Worm (Caenorhabditis elegans) whole organism, L4 larva: Measurements from ENCODE around the gene C05G5.5.

ENCODE experiments used
- D1046.2 ChIP-seq: fragments of 200-800 bp; sonication (Bioruptor generic); IDR thresholded peaks from 2 replicates; pipeline ENCODE4 v1.3.6; 2022; ENCODE audit warnings: missing genetic modification characterization, missing compliant biosample characterization
- F26F4.8 ChIP-seq: fragments of 200-800 bp; sonication (Bioruptor generic); conservative IDR thresholded peaks from 2 replicates; pipeline ENCODE4 v1.3.6; 2022; ENCODE audit warnings: missing genetic modification characterization, missing compliant biosample characterization
- F49E8.2 ChIP-seq: sonication (generic microtip); optimal IDR thresholded peaks from 2 replicates; lab custom pipeline; 2016; ENCODE audit warnings: missing compliant biosample characterization, mild to moderate bottlenecking, missing genetic modification characterization, borderline replicate concordance
- R02D3.7 ChIP-seq: fragments of 150-350 bp; sonication (generic microtip); optimal IDR thresholded peaks from 3 replicates; lab custom pipeline; 2014; ENCODE audit warnings: missing biosample characterization, missing genetic modification characterization
- T20F7.1 ChIP-seq: fragments of 200-800 bp; sonication (Bioruptor generic); optimal IDR thresholded peaks from 2 replicates; lab custom pipeline; 2018; ENCODE audit warnings: mild to moderate bottlenecking, missing genetic modification characterization, missing compliant biosample characterization
- T26A8.4 ChIP-seq: fragments of 200-800 bp; sonication (Bioruptor generic); IDR thresholded peaks from 2 replicates; pipeline ENCODE4 v1.3.6; 2022; ENCODE audit warnings: missing genetic modification characterization, missing compliant biosample characterization
- Y105C5A.15 ChIP-seq: fragments of 200-800 bp; sonication (Bioruptor generic); IDR thresholded peaks from 2 replicates; pipeline ENCODE4 v1.3.6; 2022; ENCODE audit warnings: missing genetic modification characterization, missing compliant biosample characterization
- ZK546.5 ChIP-seq, 2 experiments: sonication (generic microtip); optimal IDR thresholded peaks; 2 replicates each; lab custom pipeline; 2017; ENCODE audit warnings: missing biosample characterization in 2 of 2, missing genetic modification characterization in 2 of 2
- aly-2 ChIP-seq: sonication (generic microtip); optimal IDR thresholded peaks from 2 replicates; lab custom pipeline; 2018; ENCODE audit warnings: missing biosample characterization, missing genetic modification characterization
- ama-1 ChIP-seq: fragments of 150-350 bp; optimal IDR thresholded peaks from 2 replicates; lab custom pipeline; 2014; ENCODE audit warnings: inconsistent platforms, mixed read lengths
- arid-1 ChIP-seq: fragments of 200-800 bp; sonication (Bioruptor generic); conservative IDR thresholded peaks from 2 replicates; pipeline ENCODE4 v1.3.6; 2022; ENCODE audit warnings: missing genetic modification reagents, missing genetic modification characterization, missing compliant biosample characterization
- attf-4 ChIP-seq: sonication (generic microtip); optimal IDR thresholded peaks from 3 replicates; lab custom pipeline; 2017; ENCODE audit warnings: missing biosample characterization, missing genetic modification characterization
- ceh-20 ChIP-seq: fragments of 200-800 bp; sonication (Bioruptor generic); IDR thresholded peaks from 2 replicates; pipeline ENCODE4 v1.3.6; 2022; ENCODE audit warnings: missing genetic modification reagents, missing genetic modification characterization, missing compliant biosample characterization
- ceh-44 ChIP-seq: fragments of 200-800 bp; sonication (Bioruptor generic); IDR thresholded peaks from 2 replicates; pipeline ENCODE4 v1.3.6; 2022; ENCODE audit warnings: missing genetic modification reagents, missing genetic modification characterization, missing compliant biosample characterization
- ces-1 ChIP-seq: fragments of 150-350 bp; sonication (generic microtip); optimal IDR thresholded peaks from 4 replicates; lab custom pipeline; 2014; ENCODE audit warnings: missing biosample characterization, missing genetic modification reagents, missing genetic modification characterization
- daf-16 ChIP-seq, 3 experiments: sonication (generic microtip); optimal IDR thresholded peaks; 2 replicates each; lab custom pipeline; 2016 to 2017; ENCODE audit warnings: missing genetic modification characterization in 3 of 3, missing genetic modification reagents in 3 of 3, mild to moderate bottlenecking in 2 of 3, missing compliant biosample characterization in 2 of 3, missing biosample characterization in 1 of 3, moderate library complexity in 1 of 3
- daf-8 ChIP-seq: fragments of 200-800 bp; sonication (Bioruptor generic); IDR thresholded peaks from 2 replicates; pipeline ENCODE4 v1.3.6; 2022; ENCODE audit warnings: missing genetic modification characterization, missing compliant biosample characterization
- dmd-8 ChIP-seq: fragments of 200-800 bp; sonication (Bioruptor generic); IDR thresholded peaks from 2 replicates; pipeline ENCODE4 v1.3.6; 2022; ENCODE audit warnings: missing genetic modification characterization, missing compliant biosample characterization
- duxl-1 ChIP-seq: sonication (generic microtip); optimal IDR thresholded peaks from 2 replicates; lab custom pipeline; 2016; ENCODE audit warnings: mild to moderate bottlenecking, missing genetic modification characterization, moderate library complexity, missing compliant biosample characterization; ENCODE audit not compliant: poor library complexity
- fos-1 ChIP-seq: fragments of 150-350 bp; optimal IDR thresholded peaks from 2 replicates; lab custom pipeline; 2014; ENCODE audit warnings: missing biosample characterization, missing genetic modification characterization
- gei-8 ChIP-seq: fragments of 200-800 bp; sonication (Bioruptor generic); optimal IDR thresholded peaks from 2 replicates; lab custom pipeline; 2018; ENCODE audit warnings: mild to moderate bottlenecking, missing genetic modification characterization, missing compliant biosample characterization
- hif-1 ChIP-seq, 2 experiments: sonication (generic microtip); optimal IDR thresholded peaks; 2 replicates each; lab custom pipeline; 2016 to 2017; ENCODE audit warnings: missing compliant biosample characterization in 2 of 2, missing genetic modification characterization in 2 of 2, missing genetic modification reagents in 2 of 2, missing genotype in 2 of 2, mild to moderate bottlenecking in 1 of 2
- hlh-11 ChIP-seq: fragments of 200-800 bp; sonication (Bioruptor generic); optimal IDR thresholded peaks from 2 replicates; lab custom pipeline; 2018; ENCODE audit warnings: mild to moderate bottlenecking, missing genetic modification characterization, missing compliant biosample characterization
- hlh-30 ChIP-seq: sonication (generic microtip); optimal IDR thresholded peaks from 2 replicates; lab custom pipeline; 2017; ENCODE audit warnings: antibody characterized with exemption, mild to moderate bottlenecking, missing genetic modification characterization, missing compliant biosample characterization; ENCODE audit not compliant: insufficient read depth
- lin-39 ChIP-seq: fragments of 150-350 bp; optimal IDR thresholded peaks from 2 replicates; lab custom pipeline; 2014; ENCODE audit warnings: missing biosample characterization, missing genetic modification reagents, missing genetic modification characterization
- madf-9 ChIP-seq: fragments of 200-800 bp; sonication (Bioruptor generic); conservative IDR thresholded peaks from 2 replicates; pipeline ENCODE4 v1.3.6; 2022; ENCODE audit warnings: missing genetic modification reagents, missing genetic modification characterization, missing compliant biosample characterization
- mdl-1 ChIP-seq, 2 experiments: fragments of 150-350 bp in 1 of 2; sonication (generic microtip) in 1 of 2; optimal IDR thresholded peaks; 2 replicates each; lab custom pipeline; 2014 to 2017; ENCODE audit warnings: missing biosample characterization in 2 of 2, missing genetic modification characterization in 2 of 2
- mxl-2 ChIP-seq: fragments of 200-800 bp; sonication (Bioruptor generic); conservative IDR thresholded peaks from 2 replicates; pipeline ENCODE4 v1.3.6; 2022; ENCODE audit warnings: missing genetic modification reagents, missing genetic modification characterization, missing compliant biosample characterization
- mxl-3 ChIP-seq: fragments of 200-800 bp; sonication (Bioruptor generic); optimal IDR thresholded peaks from 2 replicates; lab custom pipeline; 2018; ENCODE audit warnings: mild to moderate bottlenecking, missing genetic modification characterization, missing compliant biosample characterization
- nhr-10 ChIP-seq: fragments of 150-350 bp; optimal IDR thresholded peaks from 2 replicates; lab custom pipeline; 2014; ENCODE audit warnings: missing biosample characterization, missing genetic modification characterization
- nhr-111 ChIP-seq: fragments of 200-800 bp; sonication (Bioruptor generic); optimal IDR thresholded peaks from 2 replicates; lab custom pipeline; 2018; ENCODE audit warnings: mild to moderate bottlenecking, missing genetic modification characterization, missing compliant biosample characterization
- nhr-42 ChIP-seq: fragments of 200-800 bp; sonication (Bioruptor generic); IDR thresholded peaks from 2 replicates; pipeline ENCODE4 v1.3.6; 2022; ENCODE audit warnings: missing genetic modification characterization, missing compliant biosample characterization
- nhr-48 ChIP-seq: sonication (generic microtip); optimal IDR thresholded peaks from 2 replicates; lab custom pipeline; 2016; ENCODE audit warnings: mild to moderate bottlenecking, missing genetic modification characterization, missing compliant biosample characterization
- nhr-76 ChIP-seq: fragments of 150-350 bp; optimal IDR thresholded peaks from 2 replicates; lab custom pipeline; 2014; ENCODE audit warnings: missing biosample characterization, missing genetic modification characterization
- nhr-77 ChIP-seq: fragments of 150-350 bp; optimal IDR thresholded peaks from 2 replicates; lab custom pipeline; 2014; ENCODE audit warnings: missing biosample characterization, missing genetic modification characterization
- php-3 ChIP-seq: fragments of 200-800 bp; sonication (Bioruptor generic); IDR thresholded peaks from 2 replicates; pipeline ENCODE4 v1.3.6; 2022; ENCODE audit warnings: missing genetic modification reagents, missing genetic modification characterization, missing compliant biosample characterization
- pqm-1 ChIP-seq: sonication (generic microtip); optimal IDR thresholded peaks from 2 replicates; lab custom pipeline; 2017; ENCODE audit warnings: missing biosample characterization, missing genetic modification characterization
- saeg-2 ChIP-seq: fragments of 200-800 bp; sonication (Bioruptor generic); IDR thresholded peaks from 2 replicates; pipeline ENCODE4 v1.3.6; 2022; ENCODE audit warnings: missing genetic modification reagents, missing genetic modification characterization, missing compliant biosample characterization
- sdz-12 ChIP-seq: fragments of 200-800 bp; sonication (Bioruptor generic); optimal IDR thresholded peaks from 2 replicates; lab custom pipeline; 2018; ENCODE audit warnings: mild to moderate bottlenecking, missing genetic modification characterization, missing compliant biosample characterization
- skn-1 ChIP-seq: fragments of 150-350 bp; optimal IDR thresholded peaks from 2 replicates; lab custom pipeline; 2014; ENCODE audit warnings: missing biosample characterization, missing genetic modification characterization
- snpc-1.2 ChIP-seq: fragments of 200-800 bp; sonication (Bioruptor generic); IDR thresholded peaks from 2 replicates; pipeline ENCODE4 v1.3.6; 2022; ENCODE audit warnings: missing genetic modification reagents, missing genetic modification characterization, missing compliant biosample characterization
- spr-1 ChIP-seq: sonication (generic microtip); optimal IDR thresholded peaks from 2 replicates; lab custom pipeline; 2016; ENCODE audit warnings: mild to moderate bottlenecking, missing genetic modification characterization, missing compliant biosample characterization
- tag-97 ChIP-seq: fragments of 200-800 bp; sonication (Bioruptor generic); IDR thresholded peaks from 2 replicates; pipeline ENCODE4 v1.3.6; 2022; ENCODE audit warnings: missing genetic modification characterization, missing compliant biosample characterization
- tra-1 ChIP-seq: fragments of 200-800 bp; sonication (Bioruptor generic); IDR thresholded peaks from 2 replicates; pipeline ENCODE4 v1.3.6; 2022; ENCODE audit warnings: missing genetic modification reagents, missing genetic modification characterization, missing compliant biosample characterization
- unc-39 ChIP-seq: sonication (generic microtip); optimal IDR thresholded peaks from 2 replicates; lab custom pipeline; 2017; ENCODE audit warnings: missing biosample characterization, missing genetic modification characterization
- vab-7 ChIP-seq: fragments of 200-800 bp; sonication (Bioruptor generic); IDR thresholded peaks from 2 replicates; pipeline ENCODE4 v1.3.6; 2022; ENCODE audit warnings: missing genetic modification reagents, missing genetic modification characterization, missing compliant biosample characterization
- zfp-2 ChIP-seq: sonication (generic microtip); optimal IDR thresholded peaks from 2 replicates; lab custom pipeline; 2016; ENCODE audit warnings: mild to moderate bottlenecking, missing genetic modification characterization, missing compliant biosample characterization
- zfp-3 ChIP-seq: fragments of 200-800 bp; sonication (Bioruptor generic); conservative IDR thresholded peaks from 2 replicates; pipeline ENCODE4 v1.3.6; 2022; ENCODE audit warnings: missing genetic modification reagents, missing genetic modification characterization, missing compliant biosample characterization
- zip-11 ChIP-seq: fragments of 200-800 bp; sonication (Bioruptor generic); IDR thresholded peaks from 2 replicates; pipeline ENCODE4 v1.3.6; 2022; ENCODE audit warnings: missing genetic modification characterization, missing compliant biosample characterization
- ztf-11 ChIP-seq: fragments of 150-350 bp; optimal IDR thresholded peaks from 2 replicates; lab custom pipeline; 2014; ENCODE audit warnings: missing biosample characterization, missing genetic modification characterization
- ztf-7 ChIP-seq: fragments of 150-350 bp; optimal IDR thresholded peaks from 2 replicates; lab custom pipeline; 2014; ENCODE audit warnings: missing biosample characterization, missing genetic modification characterization

Gene C05G5.5

DNA sequence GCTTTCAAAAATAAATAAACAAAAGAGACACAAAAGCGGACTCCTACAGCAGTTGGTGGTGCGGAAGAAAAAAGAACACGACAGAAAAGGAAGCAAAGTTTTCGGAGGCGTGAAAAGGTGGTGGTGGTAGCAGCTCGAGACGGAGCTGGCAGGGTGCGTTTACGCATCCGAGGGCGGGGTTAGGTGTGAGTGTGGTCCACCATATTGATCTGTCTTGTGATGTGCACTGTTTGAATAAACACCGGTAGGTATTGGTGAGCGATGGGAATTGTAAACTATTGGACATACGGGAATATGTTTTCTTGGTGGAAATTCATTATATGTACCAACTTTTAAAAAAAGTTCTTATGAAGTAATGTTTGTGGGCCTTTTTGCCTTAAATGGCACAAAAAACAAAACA is at the start of gene C05G5.5:
Gene C05G5.5, minus strand, starts transcription at position 101 of the 400 bp plus-strand sequence.
- TF ChIP-seq spr-1 (tag; lab: Kevin White, UChicago) (no peak), R02D3.7 (tag; lab: Kevin White, UChicago) (no peak), nhr-48 (no peak), mxl-2 (GFP tag; lab: Robert Waterston, UW) (no peak), T26A8.4 (GFP tag; lab: Robert Waterston, UW) (no peak), F49E8.2 (tag; lab: Kevin White, UChicago) (no peak), nhr-42 (GFP tag; lab: Robert Waterston, UW) (no peak), mdl-1 (tag; optimal IDR thresholded peaks at IDR 0.05; lab: Kevin White, UChicago) (no peak), nhr-111 (no peak), F26F4.8 (no peak), unc-39 (tag; lab: Kevin White, UChicago) (no peak), daf-8 (no peak), fos-1 (tag; lab: Kevin White, UChicago) (no peak), ZK546.5 (tag; optimal IDR thresholded peaks at IDR 0.05; lab: Kevin White, UChicago) (no peak), saeg-2 (GFP tag; lab: Robert Waterston, UW) (no peak), zfp-3 (no peak), attf-4 (tag; lab: Kevin White, UChicago) (no peak), nhr-10 (tag; lab: Kevin White, UChicago) (no peak)
- TF ChIP-seq, all 104 proteins: peak for 0

ce11 chrX:14810718-14811117 is 49.8 kb upstream of the C05G5.5 start, which contains the start of gene atf-4:
Gene atf-4, minus strand, starts transcription at chrX:14810810.
- no peak for TF ChIP-seq ceh-20 (GFP tag; lab: Robert Waterston, UW)
- no peak for TF ChIP-seq F26F4.8
- TF ChIP-seq madf-9 (GFP tag; lab: Robert Waterston, UW), result no peak
- no peak for TF ChIP-seq T20F7.1 (GFP tag; lab: Kevin White, UChicago)
- TF ChIP-seq hif-1 (tag; optimal IDR thresholded peaks at IDR 0.05; lab: Kevin White, UChicago), result peak in 1 of 2 experiments; percentile 37
- TF ChIP-seq D1046.2 (GFP tag; lab: Robert Waterston, UW), result no peak
- no peak for TF ChIP-seq ces-1 (GFP tag; lab: Kevin White, UChicago)
- peak; percentile 95 for TF ChIP-seq hlh-30 (tag; lab: Kevin White, UChicago)
- TF ChIP-seq zip-11, result no peak
- TF ChIP-seq ztf-11 (tag; lab: Kevin White, UChicago), result no peak
- peak; percentile 56; the same call in 1 of the 2 replicates for TF ChIP-seq arid-1 (GFP tag; lab: Robert Waterston, UW)
- peak; percentile 78 for TF ChIP-seq nhr-77
- TF ChIP-seq duxl-1 (tag; lab: Kevin White, UChicago), result no peak
- no peak for TF ChIP-seq zfp-2 (tag; lab: Kevin White, UChicago)
- TF ChIP-seq pqm-1 (tag; lab: Kevin White, UChicago), result peak; percentile 24
- TF ChIP-seq snpc-1.2, result no peak
- TF ChIP-seq lin-39 (tag; lab: Kevin White, UChicago), result no peak
- TF ChIP-seq vab-7 (GFP tag; lab: Robert Waterston, UW), result no peak
- no peak for TF ChIP-seq attf-4 (tag; lab: Kevin White, UChicago)
- no peak for TF ChIP-seq nhr-76 (tag; lab: Kevin White, UChicago)
- no peak for TF ChIP-seq ceh-44
- no peak for TF ChIP-seq daf-16 (GFP tag; optimal IDR thresholded peaks at IDR 0.05; lab: Kevin White, UChicago)
- TF ChIP-seq daf-16 (tag; optimal IDR thresholded peaks at IDR 0.05; lab: Kevin White, UChicago), result peak; percentile 71
- no peak for TF ChIP-seq tra-1 (GFP tag; lab: Robert Waterston, UW)
- no peak for TF ChIP-seq ama-1 (lab: Kevin White, UChicago)
- TF ChIP-seq ztf-7 (tag; lab: Kevin White, UChicago), result peak; percentile 46
- peak; percentile 63 for TF ChIP-seq mxl-3 (GFP tag; lab: Kevin White, UChicago)
- no peak for TF ChIP-seq skn-1 (tag; lab: Kevin White, UChicago)
- no peak for TF ChIP-seq tag-97 (GFP tag; lab: Robert Waterston, UW)
- TF ChIP-seq aly-2, result no peak
- TF ChIP-seq hlh-11, result peak; percentile 87
- peak; percentile 65; the same call in 1 of the 2 replicates for TF ChIP-seq dmd-8 (GFP tag; lab: Robert Waterston, UW)
- no peak for TF ChIP-seq gei-8 (GFP tag; lab: Kevin White, UChicago)
- no peak for TF ChIP-seq php-3 (GFP tag; lab: Robert Waterston, UW)
- TF ChIP-seq sdz-12, result no peak
- TF ChIP-seq zfp-3, result no peak
- TF ChIP-seq Y105C5A.15 (GFP tag; lab: Robert Waterston, UW), result no peak
- TF ChIP-seq nhr-42 (GFP tag; lab: Robert Waterston, UW), result no peak
